Worm (Caenorhabditis elegans) whole organism, L4 larva: ENCODE data around the gene col-73.

Experiments used
- R02D3.7 ChIP-seq: fragments of 150-350 bp; sonication (generic microtip); optimal IDR thresholded peaks from 3 replicates; lab custom pipeline; 2014; ENCODE audit warnings: missing biosample characterization, missing genetic modification characterization
- T26A8.4 ChIP-seq: fragments of 200-800 bp; sonication (Bioruptor generic); IDR thresholded peaks from 2 replicates; pipeline ENCODE4 v1.3.6; 2022; ENCODE audit warnings: missing genetic modification characterization, missing compliant biosample characterization
- Y48G9A.11 ChIP-seq: fragments of 200-800 bp; sonication (Bioruptor generic); IDR thresholded peaks from 2 replicates; pipeline ENCODE4 v1.3.6; 2022; ENCODE audit warnings: missing genetic modification reagents, missing genetic modification characterization, missing compliant biosample characterization
- Y5F2A.4 ChIP-seq: fragments of 200-800 bp; sonication (Bioruptor generic); optimal IDR thresholded peaks from 2 replicates; lab custom pipeline; 2018; ENCODE audit warnings: mild to moderate bottlenecking, missing genetic modification characterization, missing compliant biosample characterization
- ZK337.2 ChIP-seq: fragments of 200-800 bp; sonication (Bioruptor generic); IDR thresholded peaks from 2 replicates; pipeline ENCODE4 v1.3.6; 2022; ENCODE audit warnings: missing genetic modification reagents, missing genetic modification characterization, missing compliant biosample characterization
- aha-1 ChIP-seq: fragments of 150-350 bp; peaks from one replicate; lab custom pipeline; 2014; ENCODE audit warnings: missing biosample characterization, missing genetic modification characterization
- ceh-28 ChIP-seq: fragments of 150-350 bp; optimal IDR thresholded peaks from 2 replicates; lab custom pipeline; 2014; ENCODE audit warnings: missing biosample characterization, missing genetic modification reagents, missing genetic modification characterization
- ceh-32 ChIP-seq: sonication (generic microtip); optimal IDR thresholded peaks from 2 replicates; lab custom pipeline; 2016; ENCODE audit warnings: mild to moderate bottlenecking, missing genetic modification characterization, missing compliant biosample characterization; ENCODE audit not compliant: poor library complexity
- ces-1 ChIP-seq: fragments of 150-350 bp; sonication (generic microtip); optimal IDR thresholded peaks from 4 replicates; lab custom pipeline; 2014; ENCODE audit warnings: missing biosample characterization, missing genetic modification reagents, missing genetic modification characterization
- daf-16 ChIP-seq, 3 experiments: sonication (generic microtip); optimal IDR thresholded peaks; 2 replicates each; lab custom pipeline; 2016 to 2017; ENCODE audit warnings: missing genetic modification characterization in 3 of 3, missing genetic modification reagents in 3 of 3, mild to moderate bottlenecking in 2 of 3, missing compliant biosample characterization in 2 of 3, missing biosample characterization in 1 of 3, moderate library complexity in 1 of 3
- daf-8 ChIP-seq: fragments of 200-800 bp; sonication (Bioruptor generic); IDR thresholded peaks from 2 replicates; pipeline ENCODE4 v1.3.6; 2022; ENCODE audit warnings: missing genetic modification characterization, missing compliant biosample characterization
- dmd-6 ChIP-seq: fragments of 200-800 bp; sonication (Bioruptor generic); IDR thresholded peaks from 2 replicates; pipeline ENCODE4 v1.3.6; 2022; ENCODE audit warnings: missing genetic modification reagents, missing genetic modification characterization, missing compliant biosample characterization
- dpl-1 ChIP-seq: fragments of 150-350 bp; optimal IDR thresholded peaks from 2 replicates; lab custom pipeline; 2014; ENCODE audit warnings: missing biosample characterization, missing genetic modification reagents, missing genetic modification characterization
- dve-1 ChIP-seq: sonication (generic microtip); optimal IDR thresholded peaks from 2 replicates; lab custom pipeline; 2017; ENCODE audit warnings: antibody characterized with exemption, mild to moderate bottlenecking, missing genetic modification characterization, missing compliant biosample characterization; ENCODE audit not compliant: insufficient read depth
- egl-27 ChIP-seq: sonication (generic microtip); optimal IDR thresholded peaks from 3 replicates; lab custom pipeline; 2017; ENCODE audit warnings: missing biosample characterization, missing genetic modification reagents, missing genetic modification characterization
- egl-43 ChIP-seq: fragments of 200-800 bp; sonication (Bioruptor generic); IDR thresholded peaks from 2 replicates; pipeline ENCODE4 v1.3.6; 2022; ENCODE audit warnings: missing genetic modification reagents, missing genetic modification characterization, missing compliant biosample characterization
- fkh-10 ChIP-seq: fragments of 150-350 bp; optimal IDR thresholded peaks from 2 replicates; lab custom pipeline; 2014; ENCODE audit warnings: missing biosample characterization, missing genetic modification reagents, missing genetic modification characterization
- hlh-11 ChIP-seq: fragments of 200-800 bp; sonication (Bioruptor generic); optimal IDR thresholded peaks from 2 replicates; lab custom pipeline; 2018; ENCODE audit warnings: mild to moderate bottlenecking, missing genetic modification characterization, missing compliant biosample characterization
- hlh-30 ChIP-seq: sonication (generic microtip); optimal IDR thresholded peaks from 2 replicates; lab custom pipeline; 2017; ENCODE audit warnings: antibody characterized with exemption, mild to moderate bottlenecking, missing genetic modification characterization, missing compliant biosample characterization; ENCODE audit not compliant: insufficient read depth
- lin-29 ChIP-seq: fragments of 200-800 bp; sonication (Bioruptor generic); IDR thresholded peaks from 2 replicates; pipeline ENCODE4 v1.3.6; 2022; ENCODE audit warnings: missing genetic modification reagents, missing genetic modification characterization, missing compliant biosample characterization
- lsy-2 ChIP-seq, 2 experiments: fragments of 150-350 bp in 1 of 2; sonication (generic microtip) in 1 of 2; optimal IDR thresholded peaks; 2 replicates each; lab custom pipeline; 2014 to 2017; ENCODE audit warnings: missing biosample characterization in 2 of 2, missing genetic modification characterization in 2 of 2
- madf-5 ChIP-seq, 2 experiments: fragments of 200-800 bp; sonication (Bioruptor generic); IDR thresholded peaks; 2 replicates each; pipeline ENCODE4 v1.3.6; 2022; ENCODE audit warnings: missing compliant biosample characterization in 2 of 2, missing genetic modification characterization in 2 of 2
- mdl-1 ChIP-seq, 2 experiments: fragments of 150-350 bp in 1 of 2; sonication (generic microtip) in 1 of 2; optimal IDR thresholded peaks; 2 replicates each; lab custom pipeline; 2014 to 2017; ENCODE audit warnings: missing biosample characterization in 2 of 2, missing genetic modification characterization in 2 of 2
- mdt-29 ChIP-seq: fragments of 200-800 bp; sonication (Bioruptor generic); IDR thresholded peaks from 2 replicates; pipeline ENCODE4 v1.3.6; 2022; ENCODE audit warnings: missing genetic modification reagents, missing genetic modification characterization, missing compliant biosample characterization
- mep-1 ChIP-seq: fragments of 150-350 bp; sonication (generic microtip); optimal IDR thresholded peaks from 3 replicates; lab custom pipeline; 2014; ENCODE audit warnings: missing biosample characterization, missing genetic modification characterization
- mes-2 ChIP-seq: sonication (generic microtip); optimal IDR thresholded peaks from 2 replicates; lab custom pipeline; 2016; ENCODE audit warnings: missing genotype, mild to moderate bottlenecking, missing genetic modification characterization, missing compliant biosample characterization; ENCODE audit not compliant: poor library complexity, severe bottlenecking
- mxl-3 ChIP-seq: fragments of 200-800 bp; sonication (Bioruptor generic); optimal IDR thresholded peaks from 2 replicates; lab custom pipeline; 2018; ENCODE audit warnings: mild to moderate bottlenecking, missing genetic modification characterization, missing compliant biosample characterization
- nhr-11 ChIP-seq: fragments of 150-350 bp; optimal IDR thresholded peaks from 2 replicates; lab custom pipeline; 2014; ENCODE audit warnings: missing biosample characterization, missing genetic modification characterization
- nhr-28 ChIP-seq: fragments of 150-350 bp; optimal IDR thresholded peaks from 2 replicates; lab custom pipeline; 2014; ENCODE audit warnings: missing biosample characterization, missing genetic modification characterization
- nhr-42 ChIP-seq: fragments of 200-800 bp; sonication (Bioruptor generic); IDR thresholded peaks from 2 replicates; pipeline ENCODE4 v1.3.6; 2022; ENCODE audit warnings: missing genetic modification characterization, missing compliant biosample characterization
- nhr-76 ChIP-seq: fragments of 150-350 bp; optimal IDR thresholded peaks from 2 replicates; lab custom pipeline; 2014; ENCODE audit warnings: missing biosample characterization, missing genetic modification characterization
- nhr-77 ChIP-seq: fragments of 150-350 bp; optimal IDR thresholded peaks from 2 replicates; lab custom pipeline; 2014; ENCODE audit warnings: missing biosample characterization, missing genetic modification characterization
- pha-4 ChIP-seq, 2 experiments: fragments of 150-350 bp in 1 of 2; fragments of 200-800 bp in 1 of 2; sonication (Bioruptor generic) in 1 of 2; IDR thresholded peaks in 1 of 2; optimal IDR thresholded peaks in 1 of 2; 2 replicates each; pipeline versions ENCODE4 v1.3.6 to Lab custom; 2014 to 2022; ENCODE audit warnings: missing genetic modification characterization in 2 of 2, missing genetic modification reagents in 2 of 2, missing biosample characterization in 1 of 2, missing compliant biosample characterization in 1 of 2
- pqm-1 ChIP-seq: sonication (generic microtip); optimal IDR thresholded peaks from 2 replicates; lab custom pipeline; 2017; ENCODE audit warnings: missing biosample characterization, missing genetic modification characterization
- set-16 ChIP-seq: fragments of 200-800 bp; sonication (Bioruptor generic); IDR thresholded peaks from 2 replicates; pipeline ENCODE4 v1.3.6; 2022; ENCODE audit warnings: missing genetic modification reagents, missing genetic modification characterization, missing compliant biosample characterization
- snpc-4 ChIP-seq: fragments of 150-350 bp; optimal IDR thresholded peaks from 2 replicates; lab custom pipeline; 2014; ENCODE audit warnings: missing biosample characterization, missing genetic modification characterization
- unc-130 ChIP-seq: sonication (generic microtip); optimal IDR thresholded peaks from 2 replicates; lab custom pipeline; 2016; ENCODE audit warnings: missing genetic modification reagents, missing genetic modification characterization, missing compliant biosample characterization
- unc-62 ChIP-seq, 3 experiments: fragments of 150-350 bp in 1 of 3; sonication (generic microtip); optimal IDR thresholded peaks in 2 of 3; peaks in 1 of 3; 1 replicate in 1 of 3; 2 replicates in 2 of 3; lab custom pipeline; 2014 to 2017; ENCODE audit warnings: missing biosample characterization in 3 of 3, missing genetic modification characterization in 3 of 3, missing genetic modification reagents in 3 of 3, missing genotype in 1 of 3
- zag-1 ChIP-seq: fragments of 150-350 bp; optimal IDR thresholded peaks from 2 replicates; lab custom pipeline; 2014; ENCODE audit warnings: missing biosample characterization, missing genetic modification characterization

The col-73 gene

ce11 chrII:4857873-4858364 lies 15.0 kb downstream of the col-73 start, which contains the start of gene F11G11.5 (continued):
- TF ChIP-seq fkh-10 (no peak), T26A8.4 (GFP tag; lab: Robert Waterston, UW) (peak; percentile 70), nhr-42 (GFP tag; lab: Robert Waterston, UW) (no peak), snpc-4 (tag; lab: Kevin White, UChicago) (no peak), mep-1 (tag; lab: Kevin White, UChicago) (no peak), nhr-11 (tag; lab: Kevin White, UChicago) (no peak), Y48G9A.11 (GFP tag; lab: Robert Waterston, UW) (0 out of 2 replicates have a peak, but pooled peaks have one; percentile 33), lin-29 (GFP tag; lab: Robert Waterston, UW) (no peak), mdt-29 (GFP tag; lab: Robert Waterston, UW) (no peak), ces-1 (GFP tag; lab: Kevin White, UChicago) (no peak), daf-16 (GFP tag; optimal IDR thresholded peaks at IDR 0.05; lab: Kevin White, UChicago) (no peak), daf-16 (tag; optimal IDR thresholded peaks at IDR 0.05; lab: Kevin White, UChicago) (peak; percentile 1), mes-2 (tag; lab: Kevin White, UChicago) (no peak), dmd-6 (GFP tag; lab: Robert Waterston, UW) (no peak), unc-130 (GFP tag; lab: Kevin White, UChicago) (no peak), madf-5 (GFP tag; IDR thresholded peaks at IDR 0.05; lab: Robert Waterston, UW) (no peak), egl-43 (GFP tag; lab: Robert Waterston, UW) (peak; percentile 67; the same call in 1 of the 2 replicates), Y5F2A.4 (GFP tag; lab: Kevin White, UChicago) (no peak), pha-4 (GFP tag; IDR thresholded peaks at IDR 0.05; lab: Robert Waterston, UW) (peak; percentile 30; the same call in 1 of the 2 replicates), pha-4 (tag; optimal IDR thresholded peaks at IDR 0.05; lab: Kevin White, UChicago) (no peak), R02D3.7 (tag; lab: Kevin White, UChicago) (no peak), daf-8 (GFP tag; lab: Robert Waterston, UW) (no peak), set-16 (GFP tag; lab: Robert Waterston, UW) (peak; percentile 67), aha-1 (no peak), zag-1 (tag; lab: Kevin White, UChicago) (no peak), nhr-76 (tag; lab: Kevin White, UChicago) (no peak)
- TF ChIP-seq, all 104 proteins: peak for 10

DNA sequence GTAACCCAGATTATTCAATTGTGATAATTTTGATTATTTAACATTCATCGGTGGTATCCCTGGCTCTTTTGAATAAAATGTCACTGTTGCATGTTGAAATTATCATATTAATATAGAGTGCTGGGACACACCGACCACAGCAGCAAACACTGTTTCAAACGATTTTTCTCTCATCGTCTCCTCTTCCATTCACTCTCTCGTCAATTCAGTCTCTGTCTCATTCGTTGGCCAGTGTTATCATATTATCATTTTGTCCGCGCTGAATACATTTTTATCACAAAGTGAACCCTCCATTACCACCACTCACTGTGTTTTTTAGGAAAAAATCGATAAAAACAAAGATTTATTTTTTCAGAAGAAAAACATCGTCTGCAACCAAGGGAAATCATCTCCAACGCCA lies 15.8 kb downstream of the col-73 start:
- TF ChIP-seq nhr-28 (tag; lab: Kevin White, UChicago) (peak; percentile 78), dve-1 (peak; percentile 48), hlh-11 (tag; lab: Kevin White, UChicago) (peak; percentile 67), lin-29 (GFP tag; lab: Robert Waterston, UW) (no peak), pqm-1 (peak; percentile 83), mxl-3 (GFP tag; lab: Kevin White, UChicago) (peak; percentile 61), nhr-77 (tag; lab: Kevin White, UChicago) (peak; percentile 23), lsy-2 (tag; optimal IDR thresholded peaks at IDR 0.05; lab: Kevin White, UChicago) (peak in 1 of 2 experiments; percentile 27), egl-43 (GFP tag; lab: Robert Waterston, UW) (no peak), dpl-1 (GFP tag; lab: Kevin White, UChicago) (no peak), hlh-30 (tag; lab: Kevin White, UChicago) (peak; percentile 36), ceh-28 (tag; lab: Kevin White, UChicago) (peak; percentile 5), mes-2 (tag; lab: Kevin White, UChicago) (peak; percentile 48), daf-16 (GFP tag; optimal IDR thresholded peaks at IDR 0.05; lab: Kevin White, UChicago) (no peak), daf-16 (tag; optimal IDR thresholded peaks at IDR 0.05; lab: Kevin White, UChicago) (peak; percentile 81), unc-62 (GFP tag; optimal IDR thresholded peaks at IDR 0.05 in 1 of 2; lab: Kevin White, UChicago) (peak in 1 of 2 experiments; percentile 20), unc-62 (tag; optimal IDR thresholded peaks at IDR 0.05; lab: Kevin White, UChicago) (no peak), mdl-1 (tag; optimal IDR thresholded peaks at IDR 0.05; lab: Kevin White, UChicago) (peak in 1 of 2 experiments; percentile 1), egl-27 (tag; lab: Kevin White, UChicago) (no peak), pha-4 (GFP tag; IDR thresholded peaks at IDR 0.05; lab: Robert Waterston, UW) (no peak), pha-4 (tag; optimal IDR thresholded peaks at IDR 0.05; lab: Kevin White, UChicago) (peak; percentile 47), dmd-6 (GFP tag; lab: Robert Waterston, UW) (peak; percentile 52; the same call in 1 of the 2 replicates), ceh-32 (no peak), ZK337.2 (no peak)
